Fruit fly (Drosophila melanogaster): ENCODE measurements around the gene Tsp86D.

Tsp86D gene

DNA sequence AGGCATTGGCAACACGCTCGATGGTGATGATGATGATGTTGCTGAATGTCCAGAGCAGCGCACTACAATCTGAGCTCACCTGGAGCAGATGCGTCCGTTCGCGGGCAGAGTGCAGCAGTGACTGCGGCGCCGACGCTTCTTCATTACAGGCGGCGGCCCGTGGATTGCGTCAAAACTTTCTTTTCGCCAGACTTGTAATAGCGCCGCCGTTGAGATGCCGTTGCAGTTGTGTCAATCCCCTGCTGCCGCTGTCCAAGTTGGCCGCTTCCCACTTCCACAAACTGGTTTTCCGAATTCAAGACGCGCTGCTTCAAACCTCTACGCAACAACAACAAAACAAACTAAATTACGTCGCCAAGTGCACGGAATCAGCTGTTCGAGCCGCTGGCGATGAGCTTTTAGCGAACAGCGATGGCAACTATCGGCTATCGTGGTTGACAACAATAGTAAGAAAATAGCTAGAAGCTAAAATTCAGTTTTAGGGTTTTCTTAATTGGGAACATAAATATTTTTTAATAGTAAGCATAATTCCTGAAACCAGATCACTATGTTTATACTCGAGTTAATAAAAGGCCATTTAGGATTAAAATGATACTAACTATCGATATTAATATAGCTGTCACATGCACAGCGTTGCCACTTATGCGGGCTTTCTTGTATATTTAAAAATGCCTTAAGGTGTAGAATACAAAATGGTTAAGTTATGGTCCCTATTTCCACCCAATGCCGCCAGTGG lies 13.5 kb downstream of the Tsp86D start, which contains the start of gene Tpc1 (continued):
- TF ChIP-seq Myb (GFP tag; optimal IDR thresholded peaks at IDR 0.05) (peak; percentile 39), CG17912 (GFP tag; optimal IDR thresholded peaks at IDR 0.05) (no peak), abd-A (tag; optimal IDR thresholded peaks at IDR 0.05) (no peak), CG9797 (GFP tag; optimal IDR thresholded peaks at IDR 0.05) (peak; percentile 26), CG12942 (GFP tag; optimal IDR thresholded peaks at IDR 0.05) (no peak), Ptx1 (GFP tag; IDR thresholded peaks at IDR 0.05) (peak; percentile 41), br (optimal IDR thresholded peaks at IDR 0.05) (no peak), CG5953 (GFP tag; IDR thresholded peaks at IDR 0.05) (no peak), Dip2 (GFP tag; IDR thresholded peaks at IDR 0.05) (no peak), CG17612 (GFP tag; IDR thresholded peaks at IDR 0.05) (no peak), CG8478 (optimal IDR thresholded peaks at IDR 0.05) (no peak), CG7556 (GFP tag; optimal IDR thresholded peaks at IDR 0.05) (no peak), CG7963 (GFP tag; IDR thresholded peaks at IDR 0.05; ENCODE audit: partially characterized antibody) (peak; percentile 47; the same call in 2 of the 3 replicates), Blimp-1 (GFP tag; optimal IDR thresholded peaks at IDR 0.05) (peak; percentile 83), Six4 (GFP tag; optimal IDR thresholded peaks at IDR 0.05) (no peak), CG3407 (GFP tag; optimal IDR thresholded peaks at IDR 0.05) (no peak), CG18764 (GFP tag; optimal IDR thresholded peaks at IDR 0.05) (no peak), Optix (GFP tag; IDR thresholded peaks at IDR 0.05) (no peak), chn (GFP tag; optimal IDR thresholded peaks at IDR 0.05) (peak; percentile 29), CG11456 (GFP tag; IDR thresholded peaks at IDR 0.05) (no peak), cwo (GFP tag; optimal IDR thresholded peaks at IDR 0.05) (no peak), CG6791 (GFP tag; IDR thresholded peaks at IDR 0.05; ENCODE audit: partially characterized antibody) (peak; percentile 70), tll (GFP tag; optimal IDR thresholded peaks at IDR 0.05) (peak in 1 of 2 experiments; percentile 1), chif (GFP tag; optimal IDR thresholded peaks at IDR 0.05) (peak; percentile 10 to 19), CG2120 (GFP tag; optimal IDR thresholded peaks at IDR 0.05) (peak; percentile 73), Doc3 (GFP tag; IDR thresholded peaks at IDR 0.05; ENCODE audit: partially characterized antibody) (peak; percentile 90), CG12104 (GFP tag; optimal IDR thresholded peaks at IDR 0.05) (no peak), repo (GFP tag; optimal IDR thresholded peaks at IDR 0.05) (no peak), CG8765 (GFP tag; IDR thresholded peaks at IDR 0.05) (no peak), Pdp1 (GFP tag; optimal IDR thresholded peaks at IDR 0.05) (peak in 1 of 2 experiments; percentile 93), Fer3 (tag; optimal IDR thresholded peaks at IDR 0.05) (no peak), HLH54F (GFP tag; optimal IDR thresholded peaks at IDR 0.05) (peak; percentile 62), CHES-1-like (GFP tag; optimal IDR thresholded peaks at IDR 0.05) (peak; percentile 44), CG11398 (GFP tag; optimal IDR thresholded peaks at IDR 0.05) (no peak), GATAe (GFP tag; conservative IDR thresholded peaks at IDR 0.05) (no peak), Hey (tag; optimal IDR thresholded peaks at IDR 0.05) (no peak), CG4360 (GFP tag; IDR thresholded peaks at IDR 0.05) (peak; percentile 82; the same call in 1 of the 2 replicates), Nf-YC (tag; optimal IDR thresholded peaks at IDR 0.05) (peak; percentile 47), az2 (GFP tag; optimal IDR thresholded peaks at IDR 0.05) (no peak), Abd-B (GFP tag; optimal IDR thresholded peaks at IDR 0.05) (peak; percentile 48), CG2202 (tag; optimal IDR thresholded peaks at IDR 0.05) (no peak), hb (GFP tag; IDR thresholded peaks at IDR 0.05; ENCODE audit: partially characterized antibody) (peak; percentile 71), CG2875 (GFP tag; optimal IDR thresholded peaks at IDR 0.05) (no peak), vfl (GFP tag; optimal IDR thresholded peaks at IDR 0.05) (no peak), CG17829 (tag; optimal IDR thresholded peaks at IDR 0.05) (peak; percentile 53), zf30C (GFP tag; optimal IDR thresholded peaks at IDR 0.05) (no peak), CG10366 (GFP tag; IDR thresholded peaks at IDR 0.05) (no peak), nom (GFP tag; optimal IDR thresholded peaks at IDR 0.05) (no peak), cg (GFP tag; optimal IDR thresholded peaks at IDR 0.05) (no peak), Antp (GFP tag; optimal IDR thresholded peaks at IDR 0.05) (no peak)

Measured in whole organism, embryonic.